Fruit fly (Drosophila melanogaster) S2 (cell line): ENCODE data around the gene Taf2.

ENCODE experiments used
- CG8478 ChIP-seq: fragments of >200 bp; optimal IDR thresholded peaks from 2 replicates; lab custom pipeline; 2018
- CTCF ChIP-seq, 2 experiments: fragments of >200 bp; optimal IDR thresholded peaks; 2 replicates each; lab custom pipeline; 2018

DNA sequence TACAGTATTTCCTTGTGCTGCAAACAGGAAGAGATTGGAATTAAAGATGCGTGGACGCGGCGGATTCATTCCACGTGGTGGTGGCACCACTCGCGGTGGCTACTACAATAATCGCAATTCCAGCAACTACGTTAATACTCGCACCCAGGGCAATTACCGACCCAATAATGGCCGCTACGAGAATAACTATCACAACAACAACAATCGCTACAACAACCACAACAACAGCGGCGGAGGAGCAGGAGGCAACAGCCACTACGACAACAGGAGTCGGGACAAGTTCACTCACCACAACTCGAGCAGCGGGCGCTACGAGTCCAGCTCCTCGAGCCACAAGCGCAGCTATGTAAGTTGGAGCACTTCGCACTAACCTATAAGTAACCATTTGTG is 23.4 kb downstream of the Taf2 start:
- TF ChIP-seq CG8478 (lab: Kevin White, UChicago) (no peak), CTCF (optimal IDR thresholded peaks at IDR 0.05; lab: Kevin White, UChicago) (no peak)
